Worm (Caenorhabditis elegans) whole organism, L4/young adult: ENCODE measurements around the gene K11E4.1.

ENCODE experiments used
- W03F9.2 ChIP-seq: fragments of 150-350 bp; optimal IDR thresholded peaks from 2 replicates; lab custom pipeline; 2014; ENCODE audit warnings: missing biosample characterization, missing genetic modification characterization
- him-1 ChIP-seq: sonication (generic microtip); optimal IDR thresholded peaks from 2 replicates; lab custom pipeline; 2016; ENCODE audit warnings: missing genotype, missing genetic modification reagents, missing genetic modification characterization, missing compliant biosample characterization

ce11 chrX:13713857-13714256 lies at the start of gene K11E4.1:
- TF ChIP-seq him-1 (tag; lab: Kevin White, UChicago) (no peak), W03F9.2 (tag; lab: Kevin White, UChicago) (no peak)
